Worm (Caenorhabditis elegans) whole organism, L3 larva: ENCODE results near the gene Y73C8B.1.

ENCODE experiments used
- R02D3.7 ChIP-seq: fragments of 150-350 bp; optimal IDR thresholded peaks from 2 replicates; lab custom pipeline; 2014; ENCODE audit warnings: missing biosample characterization, missing genetic modification characterization
- ZK546.5 ChIP-seq: sonication (generic microtip); optimal IDR thresholded peaks from 2 replicates; lab custom pipeline; 2017; ENCODE audit warnings: missing biosample characterization, missing genetic modification characterization
- aly-2 ChIP-seq: fragments of 150-350 bp; optimal IDR thresholded peaks from 2 replicates; lab custom pipeline; 2014; ENCODE audit warnings: missing biosample characterization, missing genetic modification characterization
- ama-1 ChIP-seq: fragments of 150-350 bp; optimal IDR thresholded peaks from 2 replicates; lab custom pipeline; 2018
- ceh-16 ChIP-seq: sonication (generic microtip); optimal IDR thresholded peaks from 2 replicates; lab custom pipeline; 2017; ENCODE audit warnings: missing biosample characterization, missing genetic modification characterization
- ceh-82 ChIP-seq: fragments of 150-350 bp; optimal IDR thresholded peaks from 2 replicates; lab custom pipeline; 2014; ENCODE audit warnings: missing biosample characterization, missing genetic modification characterization
- ceh-9 ChIP-seq: sonication (generic microtip); optimal IDR thresholded peaks from 2 replicates; lab custom pipeline; 2018; ENCODE audit warnings: missing biosample characterization, missing genetic modification characterization
- daf-12 ChIP-seq: fragments of 150-350 bp; optimal IDR thresholded peaks from 2 replicates; lab custom pipeline; 2014; ENCODE audit warnings: missing biosample characterization, missing genetic modification reagents, missing genetic modification characterization
- egl-27 ChIP-seq: sonication (generic microtip); optimal IDR thresholded peaks from 4 replicates; lab custom pipeline; 2017; ENCODE audit warnings: missing biosample characterization, missing genetic modification reagents, missing genetic modification characterization
- egl-5 ChIP-seq: fragments of 150-350 bp; optimal IDR thresholded peaks from 2 replicates; lab custom pipeline; 2017; ENCODE audit warnings: missing biosample characterization, missing genetic modification reagents, missing genetic modification characterization, inconsistent platforms
- elt-1 ChIP-seq: fragments of 150-350 bp; optimal IDR thresholded peaks from 2 replicates; lab custom pipeline; 2014; ENCODE audit warnings: missing biosample characterization, missing genetic modification characterization
- elt-2 ChIP-seq: sonication (generic microtip); optimal IDR thresholded peaks from 2 replicates; lab custom pipeline; 2016; ENCODE audit warnings: missing genetic modification reagents, mild to moderate bottlenecking, missing genetic modification characterization, missing compliant biosample characterization
- elt-3 ChIP-seq, 3 experiments: fragments of 150-350 bp in 1 of 3; sonication (generic microtip) in 2 of 3; optimal IDR thresholded peaks; 2 replicates in 2 of 3; 4 replicates in 1 of 3; lab custom pipeline; 2014 to 2017; ENCODE audit warnings: missing biosample characterization in 3 of 3, missing genetic modification characterization in 3 of 3
- eor-1 ChIP-seq, 2 experiments: fragments of 150-350 bp; optimal IDR thresholded peaks; 2 replicates each; lab custom pipeline; 2014 to 2018; ENCODE audit warnings: missing biosample characterization in 2 of 2, missing genetic modification characterization in 2 of 2
- fkh-10 ChIP-seq: sonication (generic microtip); optimal IDR thresholded peaks from 2 replicates; lab custom pipeline; 2017; ENCODE audit warnings: missing biosample characterization, missing genetic modification reagents, missing genetic modification characterization
- fkh-2 ChIP-seq: fragments of 150-350 bp; optimal IDR thresholded peaks from 2 replicates; lab custom pipeline; 2014; ENCODE audit warnings: missing biosample characterization, missing genetic modification reagents, missing genetic modification characterization
- fos-1 ChIP-seq: fragments of 150-350 bp; optimal IDR thresholded peaks from 2 replicates; lab custom pipeline; 2014; ENCODE audit warnings: missing biosample characterization, missing genetic modification characterization
- hmg-11 ChIP-seq: sonication (generic microtip); optimal IDR thresholded peaks from 2 replicates; lab custom pipeline; 2016; ENCODE audit warnings: missing genetic modification characterization, missing compliant biosample characterization
- jun-1 ChIP-seq: fragments of 150-350 bp; optimal IDR thresholded peaks from 2 replicates; lab custom pipeline; 2014; ENCODE audit warnings: missing biosample characterization, missing genetic modification reagents, missing genetic modification characterization
- lin-15B ChIP-seq: fragments of 150-350 bp; optimal IDR thresholded peaks from 2 replicates; lab custom pipeline; 2014; ENCODE audit warnings: missing biosample characterization, missing genetic modification characterization
- lin-39 ChIP-seq: fragments of 150-350 bp; optimal IDR thresholded peaks from 2 replicates; lab custom pipeline; 2018; ENCODE audit warnings: missing biosample characterization, missing genetic modification reagents, missing genetic modification characterization
- lsy-12 ChIP-seq: sonication (generic microtip); optimal IDR thresholded peaks from 2 replicates; lab custom pipeline; 2016; ENCODE audit warnings: mild to moderate bottlenecking, missing genetic modification characterization, missing compliant biosample characterization
- mdl-1 ChIP-seq: fragments of 150-350 bp; optimal IDR thresholded peaks from 2 replicates; lab custom pipeline; 2014; ENCODE audit warnings: missing biosample characterization, missing genetic modification characterization
- mml-1 ChIP-seq: fragments of 150-350 bp; sonication (generic microtip); optimal IDR thresholded peaks from 3 replicates; lab custom pipeline; 2014; ENCODE audit warnings: missing biosample characterization, missing genetic modification characterization
- nfya-1 ChIP-seq: sonication (generic microtip); optimal IDR thresholded peaks from 2 replicates; lab custom pipeline; 2017; ENCODE audit warnings: missing genetic modification characterization, mild to moderate bottlenecking, missing compliant biosample characterization, antibody characterized with exemption, moderate library complexity; ENCODE audit not compliant: insufficient read depth
- nhr-11 ChIP-seq: fragments of 150-350 bp; optimal IDR thresholded peaks from 2 replicates; lab custom pipeline; 2014; ENCODE audit warnings: missing biosample characterization, missing genetic modification characterization
- nhr-12 ChIP-seq: fragments of 150-350 bp; optimal IDR thresholded peaks from 2 replicates; lab custom pipeline; 2014; ENCODE audit warnings: missing biosample characterization, missing genetic modification characterization
- nhr-23 ChIP-seq: fragments of 150-350 bp; optimal IDR thresholded peaks from 2 replicates; lab custom pipeline; 2014; ENCODE audit warnings: missing biosample characterization, missing genetic modification reagents, missing genetic modification characterization
- nhr-237 ChIP-seq: fragments of 150-350 bp; optimal IDR thresholded peaks from 2 replicates; lab custom pipeline; 2014; ENCODE audit warnings: missing biosample characterization, missing genetic modification characterization
- nhr-25 ChIP-seq: sonication (generic microtip); optimal IDR thresholded peaks from 2 replicates; lab custom pipeline; 2017; ENCODE audit warnings: missing biosample characterization, missing genetic modification characterization
- nhr-28 ChIP-seq: fragments of 150-350 bp; optimal IDR thresholded peaks from 2 replicates; lab custom pipeline; 2014; ENCODE audit warnings: missing biosample characterization, missing genetic modification characterization
- nhr-67 ChIP-seq: fragments of 150-350 bp; optimal IDR thresholded peaks from 2 replicates; lab custom pipeline; 2014; ENCODE audit warnings: missing biosample characterization, missing genetic modification characterization
- nhr-76 ChIP-seq: fragments of 150-350 bp; sonication (generic microtip); optimal IDR thresholded peaks from 5 replicates; lab custom pipeline; 2014; ENCODE audit warnings: missing biosample characterization, missing genetic modification characterization
- nhr-77 ChIP-seq: fragments of 150-350 bp; optimal IDR thresholded peaks from 2 replicates; lab custom pipeline; 2014; ENCODE audit warnings: missing biosample characterization, missing genetic modification characterization
- pha-4 ChIP-seq: fragments of 150-350 bp; optimal IDR thresholded peaks from 2 replicates; lab custom pipeline; 2014; ENCODE audit warnings: missing biosample characterization, missing genetic modification reagents, missing genetic modification characterization
- pqm-1 ChIP-seq: fragments of 150-350 bp; optimal IDR thresholded peaks from 2 replicates; lab custom pipeline; 2017; ENCODE audit warnings: missing biosample characterization, missing genetic modification characterization, inconsistent platforms
- sea-2 ChIP-seq: fragments of 150-350 bp; sonication (generic microtip); optimal IDR thresholded peaks from 4 replicates; lab custom pipeline; 2014; ENCODE audit warnings: missing biosample characterization, missing genetic modification reagents, missing genetic modification characterization
- skn-1 ChIP-seq: fragments of 150-350 bp; optimal IDR thresholded peaks from 2 replicates; lab custom pipeline; 2014; ENCODE audit warnings: missing biosample characterization, missing genetic modification characterization
- unc-39 ChIP-seq: sonication (generic microtip); optimal IDR thresholded peaks from 4 replicates; lab custom pipeline; 2017; ENCODE audit warnings: missing biosample characterization, missing genetic modification characterization
- unc-62 ChIP-seq: fragments of 150-350 bp; sonication (generic microtip); optimal IDR thresholded peaks from 4 replicates; lab custom pipeline; 2014; ENCODE audit warnings: missing biosample characterization, missing genetic modification reagents, missing genetic modification characterization
- zag-1 ChIP-seq: fragments of 150-350 bp; optimal IDR thresholded peaks from 2 replicates; lab custom pipeline; 2014; ENCODE audit warnings: missing biosample characterization, missing genetic modification characterization
- ztf-11 ChIP-seq: fragments of 150-350 bp; optimal IDR thresholded peaks from 2 replicates; lab custom pipeline; 2014; ENCODE audit warnings: missing biosample characterization, missing genetic modification characterization
- ztf-4 ChIP-seq: fragments of 150-350 bp; optimal IDR thresholded peaks from 2 replicates; lab custom pipeline; 2014; ENCODE audit warnings: missing biosample characterization, missing genetic modification characterization

Y73C8B.1 gene

DNA sequence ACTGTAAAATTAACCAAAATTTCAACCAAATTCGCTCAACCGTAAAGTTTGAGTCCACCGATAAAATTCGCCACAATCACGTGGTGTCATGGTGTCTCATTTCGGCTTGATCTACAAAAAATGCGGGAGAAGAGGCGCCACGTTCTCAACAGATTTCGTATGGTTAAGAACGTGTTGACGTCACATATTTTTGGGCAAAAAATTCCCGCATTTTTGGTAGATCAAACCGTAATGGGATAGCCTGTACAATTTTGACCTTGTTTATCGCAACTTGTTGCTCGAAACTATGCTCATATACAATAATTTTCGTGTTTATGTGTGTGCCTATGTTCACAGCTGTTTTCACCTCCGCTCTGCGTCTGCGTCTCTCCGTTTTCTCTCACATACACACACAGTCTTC lies 12.3 kb upstream of the Y73C8B.1 start:
- no peak for TF ChIP-seq elt-1 (tag; lab: Kevin White, UChicago)
- TF ChIP-seq mdl-1 (tag; lab: Kevin White, UChicago), result no peak
- TF ChIP-seq fkh-2 (tag; lab: Kevin White, UChicago), result no peak

DNA sequence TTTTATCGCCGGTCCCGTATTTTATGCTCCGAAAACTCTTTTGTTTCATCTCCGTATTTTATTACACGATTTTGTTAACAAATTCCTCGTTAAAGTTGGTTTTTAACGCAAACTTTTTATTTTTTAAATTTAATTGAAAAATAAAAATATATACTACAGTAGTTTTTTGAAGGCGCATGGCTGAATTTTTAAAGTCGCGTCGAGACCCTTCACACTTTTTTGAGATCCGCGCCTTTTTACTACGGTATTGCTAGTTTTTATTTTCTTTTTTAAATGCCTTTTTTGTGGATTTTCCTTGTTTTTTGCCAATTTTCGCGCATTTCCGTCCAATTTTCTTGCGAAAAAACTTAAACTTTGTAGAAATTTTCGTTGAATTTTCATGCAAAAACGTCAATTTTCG lies 7.8 kb upstream of the Y73C8B.1 start:
- no peak for TF ChIP-seq pha-4 (tag; lab: Kevin White, UChicago)
- TF ChIP-seq ama-1 (lab: Kevin White, UChicago), result no peak
- no peak for TF ChIP-seq nhr-76 (tag; lab: Kevin White, UChicago)
- TF ChIP-seq lin-15B (tag; lab: Kevin White, UChicago), result no peak
- TF ChIP-seq, all 47 proteins: peak for 0

DNA sequence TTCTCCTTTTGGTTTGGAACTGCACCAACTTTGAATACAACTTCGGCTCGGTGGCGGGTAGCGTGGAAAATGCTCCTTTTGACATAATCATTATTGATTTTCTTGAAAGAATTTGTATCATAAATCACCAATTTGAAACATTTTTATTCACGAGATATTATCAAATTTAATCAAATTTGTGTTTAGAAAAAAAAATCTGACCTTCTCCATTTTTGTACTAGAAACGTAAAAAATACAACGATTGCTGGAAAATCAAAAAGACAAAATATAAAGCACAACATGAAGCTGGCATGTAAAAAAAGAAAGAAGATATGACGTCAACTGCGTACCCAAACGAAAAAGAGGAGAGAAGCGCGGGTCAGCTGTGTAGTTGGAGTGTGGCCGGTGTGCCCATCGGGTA lies 3.6 kb upstream of the Y73C8B.1 start, which contains the start of gene K08D9.4:
Gene K08D9.4 (minus strand): TSS at position 101 of the 400 bp plus-strand sequence.
- TF ChIP-seq ceh-82 (tag; lab: Kevin White, UChicago) (no peak), sea-2 (no peak), ceh-16 (tag; lab: Kevin White, UChicago) (no peak), nhr-77 (tag; lab: Kevin White, UChicago) (no peak), fkh-2 (tag; lab: Kevin White, UChicago) (no peak), nhr-67 (tag; lab: Kevin White, UChicago) (no peak), jun-1 (tag; lab: Kevin White, UChicago) (no peak), skn-1 (no peak), mdl-1 (tag; lab: Kevin White, UChicago) (no peak), hmg-11 (tag; lab: Kevin White, UChicago) (no peak), nhr-12 (no peak), fos-1 (tag; lab: Kevin White, UChicago) (no peak)

- no peak for TF ChIP-seq sea-2
- no peak for TF ChIP-seq nhr-77 (tag; lab: Kevin White, UChicago)
- TF ChIP-seq nfya-1 (tag; lab: Kevin White, UChicago), result peak; percentile 91
These were observed 868 bp downstream of the Y73C8B.1 start for ce11 chrV:3195814-3196213.

DNA sequence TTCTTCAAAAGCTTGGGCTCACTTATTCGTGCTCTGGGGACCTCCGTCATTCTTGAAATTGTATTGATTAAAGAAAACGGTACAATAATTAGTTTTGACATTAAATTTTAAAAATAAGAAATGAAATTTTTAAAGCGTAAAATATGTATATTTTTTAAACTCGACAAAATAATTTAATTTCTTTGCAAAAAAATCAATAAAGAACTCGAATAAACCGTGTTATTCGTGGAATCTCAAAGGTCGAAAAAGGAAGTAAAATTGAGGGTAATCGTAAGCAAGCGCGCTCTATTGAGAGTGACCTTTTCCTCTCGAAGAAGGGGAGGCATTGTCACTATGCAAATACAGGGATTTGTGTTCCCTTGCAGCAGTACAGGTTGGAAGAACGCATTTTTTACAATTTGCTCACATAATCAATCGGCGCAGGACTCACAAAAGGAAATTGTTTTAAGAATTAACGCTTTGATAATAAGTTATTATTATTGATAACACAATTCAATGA lies 1.7 kb downstream of the Y73C8B.1 start, which contains the start of gene Y73C8B.2:
Gene Y73C8B.2 (minus strand): TSS at position 51 of the 499 bp plus-strand sequence.
- TF ChIP-seq mml-1 (tag; lab: Kevin White, UChicago) (no peak), pha-4 (tag; lab: Kevin White, UChicago) (peak; percentile 78), ztf-4 (tag; lab: Kevin White, UChicago) (no peak), nhr-76 (tag; lab: Kevin White, UChicago) (no peak), nhr-23 (tag; lab: Kevin White, UChicago) (peak; percentile 59), hmg-11 (tag; lab: Kevin White, UChicago) (peak; percentile 19), elt-3 (tag; optimal IDR thresholded peaks at IDR 0.05; lab: Kevin White, UChicago) (no peak), fkh-10 (GFP tag; lab: Kevin White, UChicago) (no peak), ama-1 (lab: Kevin White, UChicago) (no peak), pqm-1 (tag; lab: Kevin White, UChicago) (peak; percentile 2), nhr-12 (no peak), fkh-2 (tag; lab: Kevin White, UChicago) (no peak), ceh-9 (tag; lab: Kevin White, UChicago) (no peak), nhr-28 (no peak), nhr-11 (tag; lab: Kevin White, UChicago) (no peak), ZK546.5 (no peak), mdl-1 (tag; lab: Kevin White, UChicago) (no peak), nhr-237 (tag; lab: Kevin White, UChicago) (no peak), R02D3.7 (no peak), zag-1 (tag; lab: Kevin White, UChicago) (no peak), aly-2 (tag; lab: Kevin White, UChicago) (no peak), nhr-25 (tag; lab: Kevin White, UChicago) (peak; percentile 50), lsy-12 (tag; lab: Kevin White, UChicago) (no peak), unc-39 (tag; lab: Kevin White, UChicago) (no peak), elt-2 (tag; lab: Kevin White, UChicago) (peak; percentile 33), eor-1 (tag; optimal IDR thresholded peaks at IDR 0.05; lab: Kevin White, UChicago) (no peak), daf-12 (no peak), egl-5 (tag; lab: Kevin White, UChicago) (no peak), ceh-82 (tag; lab: Kevin White, UChicago) (no peak), ztf-11 (no peak), nfya-1 (tag; lab: Kevin White, UChicago) (peak; percentile 48), nhr-67 (tag; lab: Kevin White, UChicago) (no peak), lin-39 (tag; lab: Kevin White, UChicago) (no peak), sea-2 (no peak), elt-1 (tag; lab: Kevin White, UChicago) (no peak), fos-1 (tag; lab: Kevin White, UChicago) (no peak), unc-62 (GFP tag; lab: Kevin White, UChicago) (no peak), egl-27 (no peak), lin-15B (tag; lab: Kevin White, UChicago) (peak; percentile 54)
